Fruit fly (Drosophila melanogaster) whole organism, wandering third instar larva: ENCODE results near the gene Acp95EF.

Experiments used
- Abd-B ChIP-seq: fragments of >200 bp; optimal IDR thresholded peaks from 2 replicates; lab custom pipeline; 2017; ENCODE audit warnings: missing biosample characterization, missing genetic modification characterization
- CG32264 ChIP-seq: fragments of 200-800 bp; sonication (Bioruptor generic); optimal IDR thresholded peaks from 2 replicates; lab custom pipeline; 2016; ENCODE audit warnings: missing biosample characterization, missing genetic modification characterization
- CG9705 ChIP-seq: fragments of 200-800 bp; sonication (Bioruptor generic); optimal IDR thresholded peaks from 2 replicates; lab custom pipeline; 2018; ENCODE audit warnings: missing biosample characterization, mild to moderate bottlenecking, missing genetic modification characterization
- CrebA ChIP-seq: fragments of 200-800 bp; sonication (Bioruptor generic); optimal IDR thresholded peaks from 2 replicates; lab custom pipeline; 2016; ENCODE audit warnings: missing biosample characterization, mild to moderate bottlenecking, missing genetic modification characterization, borderline replicate concordance
- Dfd ChIP-seq: fragments of >200 bp; optimal IDR thresholded peaks from 2 replicates; lab custom pipeline; 2017; ENCODE audit warnings: missing biosample characterization, missing genetic modification characterization
- Dif ChIP-seq: fragments of 200-275, 200-300 bp; sonication (Bioruptor generic); optimal IDR thresholded peaks from 2 replicates; lab custom pipeline; 2018; ENCODE audit warnings: missing biosample characterization, missing genetic modification characterization; ENCODE audit not compliant: partially characterized antibody
- GATAd ChIP-seq: sonication (Bioruptor generic); optimal IDR thresholded peaks from 2 replicates; lab custom pipeline; 2016; ENCODE audit warnings: missing biosample characterization, missing genetic modification characterization
- HLH106 ChIP-seq: fragments of 200-800 bp; optimal IDR thresholded peaks from 3 replicates; lab custom pipeline; 2019; ENCODE audit warnings: missing biosample characterization, mild to moderate bottlenecking, missing genetic modification characterization, moderate library complexity
- Hnf4 ChIP-seq: fragments of 200-800 bp; sonication (Bioruptor generic); optimal IDR thresholded peaks from 2 replicates; lab custom pipeline; 2016; ENCODE audit warnings: missing biosample characterization, mild to moderate bottlenecking, missing genetic modification characterization
- Hr78 ChIP-seq: fragments of >200 bp; optimal IDR thresholded peaks from 2 replicates; lab custom pipeline; 2017; ENCODE audit warnings: missing biosample characterization, missing genetic modification characterization
- Hr83 ChIP-seq: fragments of 200-300 bp; sonication (Bioruptor generic); optimal IDR thresholded peaks from 2 replicates; lab custom pipeline; 2016; ENCODE audit warnings: missing biosample characterization, mild to moderate bottlenecking, missing genetic modification characterization, moderate library complexity; ENCODE audit not compliant: poor library complexity, severe bottlenecking
- Jra ChIP-seq: sonication (Bioruptor generic); optimal IDR thresholded peaks from 2 replicates; lab custom pipeline; 2016; ENCODE audit warnings: missing biosample characterization, missing genetic modification characterization
- Mio ChIP-seq: sonication (Bioruptor generic); optimal IDR thresholded peaks from 2 replicates; lab custom pipeline; 2016; ENCODE audit warnings: missing biosample characterization, missing genetic modification characterization
- Myc ChIP-seq: fragments of >200 bp; optimal IDR thresholded peaks from 2 replicates; lab custom pipeline; 2017
- N ChIP-seq: fragments of >200 bp; optimal IDR thresholded peaks from 2 replicates; lab custom pipeline; 2018; ENCODE audit warnings: missing biosample characterization, missing external identifiers, missing genetic modification characterization
- OdsH ChIP-seq: fragments of 200-800 bp; sonication (Bioruptor generic); optimal IDR thresholded peaks from 2 replicates; lab custom pipeline; 2016; ENCODE audit warnings: missing biosample characterization, mild to moderate bottlenecking, missing genetic modification characterization
- Rel ChIP-seq, 2 experiments: fragments of 200-800 bp; sonication (Bioruptor generic) in 1 of 2; optimal IDR thresholded peaks; 2 replicates in 1 of 2; 3 replicates in 1 of 2; lab custom pipeline; 2016 to 2019; ENCODE audit warnings: mild to moderate bottlenecking in 2 of 2, missing biosample characterization in 2 of 2, missing genetic modification characterization in 2 of 2, moderate library complexity in 1 of 2
- Sp1 ChIP-seq: fragments of 200-800 bp; sonication (Bioruptor generic); optimal IDR thresholded peaks from 3 replicates; lab custom pipeline; 2019; ENCODE audit warnings: missing biosample characterization, mild to moderate bottlenecking, missing genetic modification characterization, moderate library complexity
- Vsx2 ChIP-seq: fragments of 200-300, 225-300 bp; sonication (Bioruptor generic); optimal IDR thresholded peaks from 2 replicates; lab custom pipeline; 2018; ENCODE audit warnings: missing biosample characterization, missing genetic modification characterization; ENCODE audit not compliant: partially characterized antibody
- br ChIP-seq: fragments of 200-800 bp; sonication (Bioruptor generic); optimal IDR thresholded peaks from 2 replicates; lab custom pipeline; 2016; ENCODE audit warnings: missing biosample characterization, missing genetic modification characterization
- brk ChIP-seq: fragments of 200-800 bp; sonication (Bioruptor generic); optimal IDR thresholded peaks from 2 replicates; lab custom pipeline; 2016; ENCODE audit warnings: missing biosample characterization, mild to moderate bottlenecking, missing genetic modification characterization
- dl ChIP-seq, 2 experiments: fragments of 175-275, 200-275 bp in 1 of 2; fragments of 200-275 bp in 1 of 2; sonication (Bioruptor generic); optimal IDR thresholded peaks; lab custom pipeline; 2018; ENCODE audit warnings: mild to moderate bottlenecking in 2 of 2, missing biosample characterization in 2 of 2, missing genetic modification characterization in 2 of 2, moderate library complexity in 2 of 2; ENCODE audit not compliant: partially characterized antibody in 2 of 2, insufficient read depth in 1 of 2
- dmrt93B ChIP-seq: fragments of 200-800 bp; sonication (Bioruptor generic); optimal IDR thresholded peaks from 2 replicates; lab custom pipeline; 2018; ENCODE audit warnings: missing biosample characterization, mild to moderate bottlenecking, missing genetic modification characterization
- dsf ChIP-seq: sonication (Bioruptor generic); optimal IDR thresholded peaks from 2 replicates; lab custom pipeline; 2016; ENCODE audit warnings: missing biosample characterization, missing genetic modification characterization, borderline replicate concordance
- ey ChIP-seq: fragments of 200-800 bp; sonication (Bioruptor generic); optimal IDR thresholded peaks from 2 replicates; lab custom pipeline; 2016; ENCODE audit warnings: missing biosample characterization, missing genetic modification characterization
- foxo ChIP-seq, 2 experiments: fragments of 200-800 bp; sonication (Bioruptor generic); optimal IDR thresholded peaks; 2 replicates in 1 of 2; 3 replicates in 1 of 2; lab custom pipeline; 2016 to 2017; ENCODE audit warnings: missing biosample characterization in 2 of 2, missing genetic modification characterization in 2 of 2
- fru ChIP-seq: fragments of 200-800 bp; sonication (Bioruptor generic); optimal IDR thresholded peaks from 3 replicates; lab custom pipeline; 2016; ENCODE audit warnings: missing biosample characterization, mild to moderate bottlenecking, missing genetic modification characterization
- h ChIP-seq: fragments of 200-800 bp; sonication (Bioruptor generic); optimal IDR thresholded peaks from 3 replicates; lab custom pipeline; 2016; ENCODE audit warnings: missing biosample characterization, mild to moderate bottlenecking, missing genetic modification characterization
- jim ChIP-seq: fragments of 175-275, 200-325 bp; sonication (Bioruptor generic); optimal IDR thresholded peaks from 2 replicates; lab custom pipeline; 2016; ENCODE audit warnings: missing biosample characterization, mild to moderate bottlenecking, missing genetic modification characterization
- lola ChIP-seq: fragments of >200 bp; optimal IDR thresholded peaks from 2 replicates; lab custom pipeline; 2017; ENCODE audit warnings: missing biosample characterization, missing genetic modification characterization
- pan ChIP-seq: fragments of >200 bp; optimal IDR thresholded peaks from 2 replicates; lab custom pipeline; 2017
- psq ChIP-seq: fragments of 200-800 bp; sonication (Bioruptor generic); optimal IDR thresholded peaks from 3 replicates; lab custom pipeline; 2017; ENCODE audit warnings: missing biosample characterization, mild to moderate bottlenecking, missing genetic modification characterization, moderate library complexity
- rgr ChIP-seq: fragments of 200-800 bp; sonication (Bioruptor generic); optimal IDR thresholded peaks from 3 replicates; lab custom pipeline; 2016; ENCODE audit warnings: missing biosample characterization, mild to moderate bottlenecking, missing genetic modification characterization
- sage ChIP-seq: fragments of 200-800 bp; sonication (Bioruptor generic); optimal IDR thresholded peaks from 2 replicates; lab custom pipeline; 2016; ENCODE audit warnings: missing biosample characterization, mild to moderate bottlenecking, missing genetic modification characterization
- sv ChIP-seq: fragments of 200-800 bp; sonication (Bioruptor generic); optimal IDR thresholded peaks from 3 replicates; lab custom pipeline; 2016; ENCODE audit warnings: missing biosample characterization, missing genetic modification characterization
- tai ChIP-seq: sonication (Bioruptor generic); optimal IDR thresholded peaks from 2 replicates; lab custom pipeline; 2016; ENCODE audit warnings: missing biosample characterization, missing genetic modification characterization
- usp ChIP-seq: fragments of >200 bp; optimal IDR thresholded peaks from 2 replicates; lab custom pipeline; 2017; ENCODE audit warnings: missing biosample characterization, missing genetic modification characterization
- woc ChIP-seq: sonication (Bioruptor generic); optimal IDR thresholded peaks from 2 replicates; lab custom pipeline; 2016; ENCODE audit warnings: missing biosample characterization, mild to moderate bottlenecking, missing genetic modification characterization

The Acp95EF gene

dm6 chr3R:24203426-24203825, 25.3 kb upstream of the Acp95EF start:
- TF ChIP-seq Mio (GFP tag; lab: Kevin White, UChicago) (no peak), Vsx2 (GFP tag; lab: Kevin White, UChicago) (no peak), CG32264 (GFP tag; lab: Kevin White, UChicago) (peak; percentile 48), lola (no peak), Sp1 (GFP tag; lab: Kevin White, UChicago) (peak; percentile 79), Dfd (GFP tag; lab: Kevin White, UChicago) (no peak), brk (no peak), Dif (GFP tag; lab: Kevin White, UChicago) (no peak), dmrt93B (peak; percentile 66), Myc (lab: Kevin White, UChicago) (no peak), sage (peak; percentile 61), Hnf4 (GFP tag; lab: Kevin White, UChicago) (no peak), rgr (GFP tag; lab: Kevin White, UChicago) (peak; percentile 70), jim (GFP tag; lab: Kevin White, UChicago) (no peak), foxo (GFP tag; optimal IDR thresholded peaks at IDR 0.05; lab: Kevin White, UChicago) (peak in 1 of 2 experiments; percentile 76), Jra (GFP tag; lab: Kevin White, UChicago) (no peak), pan (lab: Kevin White, UChicago) (no peak), OdsH (GFP tag; lab: Kevin White, UChicago) (peak; percentile 74), GATAd (GFP tag; lab: Kevin White, UChicago) (no peak), dsf (no peak), fru (GFP tag; lab: Kevin White, UChicago) (peak; percentile 75), HLH106 (tag; lab: Kevin White, UChicago) (peak; percentile 67), Hr78 (GFP tag; lab: Kevin White, UChicago) (no peak), CrebA (GFP tag; lab: Kevin White, UChicago) (no peak), h (GFP tag; lab: Kevin White, UChicago) (peak; percentile 78), tai (GFP tag; lab: Kevin White, UChicago) (no peak), br (GFP tag; lab: Kevin White, UChicago) (peak; percentile 77), dl (GFP tag; optimal IDR thresholded peaks at IDR 0.05; lab: Kevin White, UChicago; ENCODE audit: insufficient read depth in 1 of 2, partially characterized antibody in 2 of 2) (no peak), Abd-B (no peak), Hr83 (GFP tag; lab: Kevin White, UChicago) (no peak), Rel (GFP tag; optimal IDR thresholded peaks at IDR 0.05; lab: Kevin White, UChicago) (peak; percentile 71), Rel (tag; optimal IDR thresholded peaks at IDR 0.05; lab: Kevin White, UChicago) (no peak), psq (GFP tag; lab: Kevin White, UChicago) (peak; percentile 54), CG9705 (no peak), ey (GFP tag; lab: Kevin White, UChicago) (peak; percentile 78), woc (peak; percentile 81), usp (GFP tag; lab: Kevin White, UChicago) (no peak), N (no peak), sv (GFP tag; lab: Kevin White, UChicago) (no peak)

DNA sequence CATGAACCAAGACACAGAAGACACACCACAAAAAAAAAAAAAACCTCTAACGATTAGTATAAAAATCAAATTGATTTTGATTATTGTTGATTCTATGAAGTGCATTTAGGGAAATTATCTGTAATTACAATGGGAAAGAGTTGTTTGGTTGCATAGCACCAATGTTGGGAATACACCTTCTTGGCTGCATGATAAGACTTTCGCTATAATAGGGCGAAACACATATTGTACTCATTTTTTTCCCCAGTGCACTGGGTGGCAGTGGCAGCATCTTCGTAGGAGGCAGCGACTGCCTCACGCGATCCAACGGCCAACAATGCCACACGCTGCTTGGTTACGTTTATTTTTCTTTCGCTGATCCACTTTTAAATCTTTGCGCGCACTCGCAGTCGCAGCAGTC, 24.8 kb upstream of the Acp95EF start:
- TF ChIP-seq tai (GFP tag; lab: Kevin White, UChicago) (no peak), sage (no peak), Mio (GFP tag; lab: Kevin White, UChicago) (no peak), Abd-B (no peak), dl (GFP tag; optimal IDR thresholded peaks at IDR 0.05; lab: Kevin White, UChicago; ENCODE audit: insufficient read depth in 1 of 2, partially characterized antibody in 2 of 2) (no peak), Hr83 (GFP tag; lab: Kevin White, UChicago) (no peak), Rel (GFP tag; optimal IDR thresholded peaks at IDR 0.05; lab: Kevin White, UChicago) (no peak), Rel (tag; optimal IDR thresholded peaks at IDR 0.05; lab: Kevin White, UChicago) (no peak), pan (lab: Kevin White, UChicago) (no peak), Jra (GFP tag; lab: Kevin White, UChicago) (no peak), CG32264 (GFP tag; lab: Kevin White, UChicago) (no peak), woc (no peak), brk (no peak), Myc (lab: Kevin White, UChicago) (no peak), N (no peak), CG9705 (no peak)
